Worm (Caenorhabditis elegans): ENCODE data around the gene nlp-22.

nlp-22 gene

ce11 chrX:2381282-2381681, 39.4 kb upstream of the nlp-22 start, which contains the start of gene F47G3.4:
Gene F47G3.4, plus strand, starts transcription at chrX:2381582.
- TF ChIP-seq pha-4 (tag; optimal IDR thresholded peaks at IDR 0.05) (no peak), fkh-2 (tag; optimal IDR thresholded peaks at IDR 0.05) (no peak), nhr-237 (tag; optimal IDR thresholded peaks at IDR 0.05) (no peak), zag-1 (tag; optimal IDR thresholded peaks at IDR 0.05) (no peak), ceh-28 (tag; optimal IDR thresholded peaks at IDR 0.05) (no peak), egl-5 (tag; optimal IDR thresholded peaks at IDR 0.05) (no peak), nhr-11 (tag; optimal IDR thresholded peaks at IDR 0.05) (no peak), sea-2 (GFP tag; optimal IDR thresholded peaks at IDR 0.05) (no peak)

DNA sequence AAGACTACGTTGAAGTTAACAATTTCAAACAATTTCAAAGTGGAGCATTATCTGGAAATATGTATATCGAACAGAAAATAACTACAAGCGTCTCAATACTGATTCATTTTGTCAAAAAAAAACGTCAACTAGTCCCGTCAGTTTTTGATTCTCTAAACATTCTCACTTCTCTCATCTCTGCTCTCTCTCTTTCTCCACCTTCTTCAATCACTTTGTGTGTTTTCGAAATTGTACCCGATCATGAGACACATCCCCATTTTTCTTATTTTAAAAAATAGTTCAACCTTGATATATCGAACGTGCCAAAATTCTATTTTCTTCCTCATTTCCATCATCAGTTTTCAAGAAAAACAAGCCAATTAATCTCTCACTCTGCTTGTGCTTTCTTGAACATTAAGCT, 38.9 kb upstream of the nlp-22 start:
- TF ChIP-seq hmg-11 (tag; optimal IDR thresholded peaks at IDR 0.05) (no peak), sea-2 (GFP tag; optimal IDR thresholded peaks at IDR 0.05) (no peak), lin-39 (tag; optimal IDR thresholded peaks at IDR 0.05) (no peak), nhr-237 (tag; optimal IDR thresholded peaks at IDR 0.05) (no peak), jun-1 (tag; optimal IDR thresholded peaks at IDR 0.05) (no peak), unc-62 (GFP tag; optimal IDR thresholded peaks at IDR 0.05) (no peak), ztf-4 (tag; optimal IDR thresholded peaks at IDR 0.05) (no peak), egl-27 (tag; optimal IDR thresholded peaks at IDR 0.05) (no peak), nfya-1 (tag; optimal IDR thresholded peaks at IDR 0.05; ENCODE audit: insufficient read depth) (no peak), lin-15B (tag; optimal IDR thresholded peaks at IDR 0.05) (no peak), tbx-2 (tag; optimal IDR thresholded peaks at IDR 0.05) (no peak), aly-2 (tag; optimal IDR thresholded peaks at IDR 0.05) (no peak)

ce11 chrX:2375300-2376035, 33.6 kb upstream of the nlp-22 start, which contains the start of gene F47G3.3:
Gene F47G3.3, plus strand, starts transcription at chrX:2375985.
- TF ChIP-seq fos-1 (tag; optimal IDR thresholded peaks at IDR 0.05) (no peak), nhr-77 (tag; optimal IDR thresholded peaks at IDR 0.05) (no peak)

DNA sequence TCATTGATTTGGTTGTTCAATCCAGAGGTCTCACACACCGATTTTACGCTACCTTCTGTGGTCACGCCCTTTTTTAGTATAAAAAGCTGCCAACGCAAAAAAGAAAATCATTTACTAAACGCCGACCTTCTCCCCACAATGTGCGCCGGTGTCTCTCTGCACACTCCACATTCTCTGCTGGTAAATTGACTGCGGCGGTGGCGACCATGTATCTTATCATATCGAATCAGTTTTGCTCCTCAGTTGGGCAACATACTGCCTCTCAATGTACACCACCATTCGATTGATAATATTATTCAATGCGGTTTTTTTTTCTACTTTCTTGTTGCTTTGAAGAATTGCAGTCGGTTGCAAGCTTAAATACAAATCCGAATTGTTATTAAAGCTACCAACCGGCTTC, 30.2 kb upstream of the nlp-22 start:
- TF ChIP-seq pqm-1 (tag; optimal IDR thresholded peaks at IDR 0.05) (peak; percentile 69), elt-2 (tag; optimal IDR thresholded peaks at IDR 0.05) (peak; percentile 81), elt-1 (tag; optimal IDR thresholded peaks at IDR 0.05) (no peak), ceh-82 (tag; optimal IDR thresholded peaks at IDR 0.05) (no peak), mml-1 (tag; optimal IDR thresholded peaks at IDR 0.05) (no peak), nhr-25 (tag; optimal IDR thresholded peaks at IDR 0.05) (no peak), nhr-76 (tag; optimal IDR thresholded peaks at IDR 0.05) (no peak), daf-12 (tag; optimal IDR thresholded peaks at IDR 0.05) (no peak), zag-1 (tag; optimal IDR thresholded peaks at IDR 0.05) (no peak), tbx-2 (tag; optimal IDR thresholded peaks at IDR 0.05) (no peak), nhr-43 (tag; optimal IDR thresholded peaks at IDR 0.05; ENCODE audit: poor library complexity, severe bottlenecking) (no peak), unc-39 (tag; optimal IDR thresholded peaks at IDR 0.05) (no peak), nhr-77 (tag; optimal IDR thresholded peaks at IDR 0.05) (no peak), nhr-67 (tag; optimal IDR thresholded peaks at IDR 0.05) (no peak), ama-1 (optimal IDR thresholded peaks at IDR 0.05) (no peak), lsy-12 (tag; optimal IDR thresholded peaks at IDR 0.05) (no peak), pha-4 (tag; optimal IDR thresholded peaks at IDR 0.05) (peak; percentile 18), lin-15B (tag; optimal IDR thresholded peaks at IDR 0.05) (no peak), ztf-4 (tag; optimal IDR thresholded peaks at IDR 0.05) (no peak), nhr-12 (tag; optimal IDR thresholded peaks at IDR 0.05) (no peak)

DNA sequence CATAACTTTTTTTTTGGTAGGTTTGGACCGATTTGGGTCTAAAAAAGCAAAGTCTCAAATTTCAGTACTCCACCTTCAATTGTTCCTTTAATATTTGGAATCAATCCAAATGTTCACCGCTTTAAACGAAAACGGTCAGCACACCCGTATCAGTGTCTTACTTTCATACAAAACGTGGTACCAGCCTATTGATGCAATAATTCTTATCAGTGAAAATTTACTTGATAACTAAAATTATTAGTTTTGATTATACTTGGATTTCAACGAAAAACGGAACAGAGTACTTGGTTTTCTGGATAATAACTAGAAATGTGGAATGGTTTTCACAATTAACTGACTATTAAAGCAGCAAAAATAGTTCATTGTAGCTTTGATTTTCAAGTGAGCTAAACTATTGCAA, 28.8 kb upstream of the nlp-22 start:
- TF ChIP-seq pqm-1 (tag; optimal IDR thresholded peaks at IDR 0.05), result peak; percentile 88
- TF ChIP-seq elt-2 (tag; optimal IDR thresholded peaks at IDR 0.05), result peak; percentile 84
- TF ChIP-seq fkh-10 (GFP tag; optimal IDR thresholded peaks at IDR 0.05), result no peak
